Fruit fly (Drosophila melanogaster) whole organism, wandering third instar larva: ENCODE measurements around the gene Or71a.

Experiments used
- Dfd ChIP-seq: fragments of >200 bp; optimal IDR thresholded peaks from 2 replicates; lab custom pipeline; 2017; ENCODE audit warnings: missing biosample characterization, missing genetic modification characterization
- Hr78 ChIP-seq: fragments of >200 bp; optimal IDR thresholded peaks from 2 replicates; lab custom pipeline; 2017; ENCODE audit warnings: missing biosample characterization, missing genetic modification characterization
- Jra ChIP-seq: sonication (Bioruptor generic); optimal IDR thresholded peaks from 2 replicates; lab custom pipeline; 2016; ENCODE audit warnings: missing biosample characterization, missing genetic modification characterization
- OdsH ChIP-seq: fragments of 200-800 bp; sonication (Bioruptor generic); optimal IDR thresholded peaks from 2 replicates; lab custom pipeline; 2016; ENCODE audit warnings: missing biosample characterization, mild to moderate bottlenecking, missing genetic modification characterization
- br ChIP-seq: fragments of 200-800 bp; sonication (Bioruptor generic); optimal IDR thresholded peaks from 2 replicates; lab custom pipeline; 2016; ENCODE audit warnings: missing biosample characterization, missing genetic modification characterization
- dl ChIP-seq, 2 experiments: fragments of 175-275, 200-275 bp in 1 of 2; fragments of 200-275 bp in 1 of 2; sonication (Bioruptor generic); optimal IDR thresholded peaks; lab custom pipeline; 2018; ENCODE audit warnings: mild to moderate bottlenecking in 2 of 2, missing biosample characterization in 2 of 2, missing genetic modification characterization in 2 of 2, moderate library complexity in 2 of 2; ENCODE audit not compliant: partially characterized antibody in 2 of 2, insufficient read depth in 1 of 2
- lola ChIP-seq: fragments of >200 bp; optimal IDR thresholded peaks from 2 replicates; lab custom pipeline; 2017; ENCODE audit warnings: missing biosample characterization, missing genetic modification characterization
- pan ChIP-seq: fragments of >200 bp; optimal IDR thresholded peaks from 2 replicates; lab custom pipeline; 2017
- rgr ChIP-seq: fragments of 200-800 bp; sonication (Bioruptor generic); optimal IDR thresholded peaks from 3 replicates; lab custom pipeline; 2016; ENCODE audit warnings: missing biosample characterization, mild to moderate bottlenecking, missing genetic modification characterization
- usp ChIP-seq: fragments of >200 bp; optimal IDR thresholded peaks from 2 replicates; lab custom pipeline; 2017; ENCODE audit warnings: missing biosample characterization, missing genetic modification characterization

- TF ChIP-seq rgr (GFP tag; lab: Kevin White, UChicago) = no peak
- TF ChIP-seq lola (GFP tag; lab: Kevin White, UChicago) = no peak
- no peak for TF ChIP-seq OdsH
- TF ChIP-seq Hr78 = no peak
- TF ChIP-seq usp (GFP tag; lab: Kevin White, UChicago) = no peak
- no peak for TF ChIP-seq Dfd (GFP tag; lab: Kevin White, UChicago)
- no peak for TF ChIP-seq br
- no peak for TF ChIP-seq Jra (GFP tag; lab: Kevin White, UChicago)
- TF ChIP-seq dl (GFP tag; optimal IDR thresholded peaks at IDR 0.05; lab: Kevin White, UChicago; ENCODE audit: insufficient read depth in 1 of 2, partially characterized antibody in 2 of 2) = no peak
- TF ChIP-seq pan = no peak
Measured at dm6 chr3L:15084288-15084687, 6.0 kb upstream of the Or71a start.
